Worm (Caenorhabditis elegans) whole organism, late embryonic: ENCODE measurements around the gene C04H5.7.

Source experiments
- nhr-11 ChIP-seq: fragments of 150-350 bp; optimal IDR thresholded peaks from 2 replicates; lab custom pipeline; 2014; ENCODE audit warnings: missing biosample characterization, missing genetic modification characterization
- pha-4 ChIP-seq: fragments of 150-350 bp; optimal IDR thresholded peaks from 2 replicates; lab custom pipeline; 2018; ENCODE audit warnings: missing biosample characterization, missing genetic modification reagents, missing genetic modification characterization
- pros-1 ChIP-seq: fragments of 150-350 bp; optimal IDR thresholded peaks from 2 replicates; lab custom pipeline; 2014; ENCODE audit warnings: missing biosample characterization, missing genetic modification reagents, missing genetic modification characterization
- rnt-1 ChIP-seq: sonication (generic microtip); optimal IDR thresholded peaks from 2 replicates; lab custom pipeline; 2016; ENCODE audit warnings: missing genetic modification characterization, missing compliant biosample characterization

DNA sequence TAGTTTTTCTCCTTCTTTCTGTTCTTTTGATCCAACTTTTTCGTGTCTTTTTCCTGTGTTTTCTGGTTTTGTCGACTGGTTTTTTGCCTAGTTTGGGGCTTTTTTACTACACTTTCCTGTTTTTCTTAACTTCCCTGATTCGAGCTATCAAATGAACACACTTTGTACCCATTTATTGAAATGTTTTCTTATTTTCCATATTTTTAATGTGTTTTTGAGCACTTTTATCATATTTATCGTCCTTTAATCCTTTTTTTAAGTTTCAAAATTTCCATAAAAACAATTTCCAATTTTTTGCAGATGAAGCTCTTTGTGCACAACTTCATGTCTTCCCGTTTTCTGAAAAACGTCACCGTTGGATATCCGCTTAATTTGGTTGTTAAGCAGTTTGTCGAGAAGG lies 3.7 kb upstream of the C04H5.7 start, which contains the start of gene C04H5.1:
- no peak for TF ChIP-seq pha-4 (tag; lab: Kevin White, UChicago)
- no peak for TF ChIP-seq pros-1
- TF ChIP-seq rnt-1 (tag; lab: Kevin White, UChicago) = no peak
- no peak for TF ChIP-seq nhr-11 (tag; lab: Kevin White, UChicago)
